Worm (Caenorhabditis elegans) whole organism, L4 larva: Measurements from ENCODE around the gene F36H9.1.

Experiments
- D1046.2 ChIP-seq: fragments of 200-800 bp; sonication (Bioruptor generic); IDR thresholded peaks from 2 replicates; pipeline ENCODE4 v1.3.6; 2022; ENCODE audit warnings: missing genetic modification characterization, missing compliant biosample characterization
- F10B5.3 ChIP-seq: sonication (generic microtip); optimal IDR thresholded peaks from 2 replicates; lab custom pipeline; 2016; ENCODE audit warnings: mild to moderate bottlenecking, missing genetic modification characterization, missing compliant biosample characterization
- F44E2.7 ChIP-seq: fragments of 200-800 bp; sonication (Bioruptor generic); IDR thresholded peaks from 2 replicates; pipeline ENCODE4 v2.1.2; 2022; ENCODE audit warnings: missing genetic modification characterization, missing compliant biosample characterization
- R02D3.7 ChIP-seq: fragments of 150-350 bp; sonication (generic microtip); optimal IDR thresholded peaks from 3 replicates; lab custom pipeline; 2014; ENCODE audit warnings: missing biosample characterization, missing genetic modification characterization
- T20F7.1 ChIP-seq: fragments of 200-800 bp; sonication (Bioruptor generic); optimal IDR thresholded peaks from 2 replicates; lab custom pipeline; 2018; ENCODE audit warnings: mild to moderate bottlenecking, missing genetic modification characterization, missing compliant biosample characterization
- Y105C5A.15 ChIP-seq: fragments of 200-800 bp; sonication (Bioruptor generic); IDR thresholded peaks from 2 replicates; pipeline ENCODE4 v1.3.6; 2022; ENCODE audit warnings: missing genetic modification characterization, missing compliant biosample characterization
- Y75B8A.6 ChIP-seq: fragments of 200-800 bp; sonication (Bioruptor generic); IDR thresholded peaks from 2 replicates; pipeline ENCODE4 v1.3.6; 2022; ENCODE audit warnings: missing genetic modification reagents, missing genetic modification characterization, missing compliant biosample characterization
- ama-1 ChIP-seq: fragments of 150-350 bp; optimal IDR thresholded peaks from 2 replicates; lab custom pipeline; 2014; ENCODE audit warnings: inconsistent platforms, mixed read lengths
- ceh-28 ChIP-seq: fragments of 150-350 bp; optimal IDR thresholded peaks from 2 replicates; lab custom pipeline; 2014; ENCODE audit warnings: missing biosample characterization, missing genetic modification reagents, missing genetic modification characterization
- ceh-32 ChIP-seq: sonication (generic microtip); optimal IDR thresholded peaks from 2 replicates; lab custom pipeline; 2016; ENCODE audit warnings: mild to moderate bottlenecking, missing genetic modification characterization, missing compliant biosample characterization; ENCODE audit not compliant: poor library complexity
- ceh-44 ChIP-seq: fragments of 200-800 bp; sonication (Bioruptor generic); IDR thresholded peaks from 2 replicates; pipeline ENCODE4 v1.3.6; 2022; ENCODE audit warnings: missing genetic modification reagents, missing genetic modification characterization, missing compliant biosample characterization
- daf-16 ChIP-seq, 3 experiments: sonication (generic microtip); optimal IDR thresholded peaks; 2 replicates each; lab custom pipeline; 2016 to 2017; ENCODE audit warnings: missing genetic modification characterization in 3 of 3, missing genetic modification reagents in 3 of 3, mild to moderate bottlenecking in 2 of 3, missing compliant biosample characterization in 2 of 3, missing biosample characterization in 1 of 3, moderate library complexity in 1 of 3
- daf-19 ChIP-seq: fragments of 200-800 bp; sonication (Bioruptor generic); conservative IDR thresholded peaks from 2 replicates; pipeline ENCODE4 v1.3.6; 2022; ENCODE audit warnings: missing genetic modification characterization, missing compliant biosample characterization
- dmd-6 ChIP-seq: fragments of 200-800 bp; sonication (Bioruptor generic); IDR thresholded peaks from 2 replicates; pipeline ENCODE4 v1.3.6; 2022; ENCODE audit warnings: missing genetic modification reagents, missing genetic modification characterization, missing compliant biosample characterization
- dmd-9 ChIP-seq: fragments of 200-800 bp; sonication (Bioruptor generic); IDR thresholded peaks from 2 replicates; pipeline ENCODE4 v1.3.6; 2022; ENCODE audit warnings: missing genetic modification reagents, missing genetic modification characterization, missing compliant biosample characterization
- dpl-1 ChIP-seq: fragments of 150-350 bp; optimal IDR thresholded peaks from 2 replicates; lab custom pipeline; 2014; ENCODE audit warnings: missing biosample characterization, missing genetic modification reagents, missing genetic modification characterization
- duxl-1 ChIP-seq: sonication (generic microtip); optimal IDR thresholded peaks from 2 replicates; lab custom pipeline; 2016; ENCODE audit warnings: mild to moderate bottlenecking, missing genetic modification characterization, moderate library complexity, missing compliant biosample characterization; ENCODE audit not compliant: poor library complexity
- egl-43 ChIP-seq: fragments of 200-800 bp; sonication (Bioruptor generic); IDR thresholded peaks from 2 replicates; pipeline ENCODE4 v1.3.6; 2022; ENCODE audit warnings: missing genetic modification reagents, missing genetic modification characterization, missing compliant biosample characterization
- fkh-10 ChIP-seq: fragments of 150-350 bp; optimal IDR thresholded peaks from 2 replicates; lab custom pipeline; 2014; ENCODE audit warnings: missing biosample characterization, missing genetic modification reagents, missing genetic modification characterization
- hif-1 ChIP-seq, 2 experiments: sonication (generic microtip); optimal IDR thresholded peaks; 2 replicates each; lab custom pipeline; 2016 to 2017; ENCODE audit warnings: missing compliant biosample characterization in 2 of 2, missing genetic modification characterization in 2 of 2, missing genetic modification reagents in 2 of 2, missing genotype in 2 of 2, mild to moderate bottlenecking in 1 of 2
- jun-1 ChIP-seq: fragments of 150-350 bp; optimal IDR thresholded peaks from 2 replicates; lab custom pipeline; 2014; ENCODE audit warnings: missing biosample characterization, missing genetic modification reagents, missing genetic modification characterization
- lin-29 ChIP-seq: fragments of 200-800 bp; sonication (Bioruptor generic); IDR thresholded peaks from 2 replicates; pipeline ENCODE4 v1.3.6; 2022; ENCODE audit warnings: missing genetic modification reagents, missing genetic modification characterization, missing compliant biosample characterization
- lsy-2 ChIP-seq, 2 experiments: fragments of 150-350 bp in 1 of 2; sonication (generic microtip) in 1 of 2; optimal IDR thresholded peaks; 2 replicates each; lab custom pipeline; 2014 to 2017; ENCODE audit warnings: missing biosample characterization in 2 of 2, missing genetic modification characterization in 2 of 2
- madf-5 ChIP-seq, 2 experiments: fragments of 200-800 bp; sonication (Bioruptor generic); IDR thresholded peaks; 2 replicates each; pipeline ENCODE4 v1.3.6; 2022; ENCODE audit warnings: missing compliant biosample characterization in 2 of 2, missing genetic modification characterization in 2 of 2
- mdl-1 ChIP-seq, 2 experiments: fragments of 150-350 bp in 1 of 2; sonication (generic microtip) in 1 of 2; optimal IDR thresholded peaks; 2 replicates each; lab custom pipeline; 2014 to 2017; ENCODE audit warnings: missing biosample characterization in 2 of 2, missing genetic modification characterization in 2 of 2
- mxl-3 ChIP-seq: fragments of 200-800 bp; sonication (Bioruptor generic); optimal IDR thresholded peaks from 2 replicates; lab custom pipeline; 2018; ENCODE audit warnings: mild to moderate bottlenecking, missing genetic modification characterization, missing compliant biosample characterization
- nhr-10 ChIP-seq: fragments of 150-350 bp; optimal IDR thresholded peaks from 2 replicates; lab custom pipeline; 2014; ENCODE audit warnings: missing biosample characterization, missing genetic modification characterization
- nhr-102 ChIP-seq: sonication (generic microtip); optimal IDR thresholded peaks from 2 replicates; lab custom pipeline; 2016; ENCODE audit warnings: mild to moderate bottlenecking, missing genetic modification characterization, moderate library complexity, missing compliant biosample characterization
- nhr-11 ChIP-seq: fragments of 150-350 bp; optimal IDR thresholded peaks from 2 replicates; lab custom pipeline; 2014; ENCODE audit warnings: missing biosample characterization, missing genetic modification characterization
- nhr-111 ChIP-seq: fragments of 200-800 bp; sonication (Bioruptor generic); optimal IDR thresholded peaks from 2 replicates; lab custom pipeline; 2018; ENCODE audit warnings: mild to moderate bottlenecking, missing genetic modification characterization, missing compliant biosample characterization
- nhr-25 ChIP-seq: sonication (generic microtip); optimal IDR thresholded peaks from 2 replicates; lab custom pipeline; 2017; ENCODE audit warnings: missing genetic modification characterization, mild to moderate bottlenecking, missing compliant biosample characterization, antibody characterized with exemption, moderate library complexity, borderline replicate concordance; ENCODE audit not compliant: insufficient read depth
- nhr-28 ChIP-seq: fragments of 150-350 bp; optimal IDR thresholded peaks from 2 replicates; lab custom pipeline; 2014; ENCODE audit warnings: missing biosample characterization, missing genetic modification characterization
- nhr-41 ChIP-seq: fragments of 200-800 bp; sonication (Bioruptor generic); IDR thresholded peaks from 2 replicates; pipeline ENCODE4 v1.3.6; 2022; ENCODE audit warnings: missing genetic modification reagents, missing genetic modification characterization, missing compliant biosample characterization
- nhr-42 ChIP-seq: fragments of 200-800 bp; sonication (Bioruptor generic); IDR thresholded peaks from 2 replicates; pipeline ENCODE4 v1.3.6; 2022; ENCODE audit warnings: missing genetic modification characterization, missing compliant biosample characterization
- pha-4 ChIP-seq, 2 experiments: fragments of 150-350 bp in 1 of 2; fragments of 200-800 bp in 1 of 2; sonication (Bioruptor generic) in 1 of 2; IDR thresholded peaks in 1 of 2; optimal IDR thresholded peaks in 1 of 2; 2 replicates each; pipeline versions ENCODE4 v1.3.6 to Lab custom; 2014 to 2022; ENCODE audit warnings: missing genetic modification characterization in 2 of 2, missing genetic modification reagents in 2 of 2, missing biosample characterization in 1 of 2, missing compliant biosample characterization in 1 of 2
- php-3 ChIP-seq: fragments of 200-800 bp; sonication (Bioruptor generic); IDR thresholded peaks from 2 replicates; pipeline ENCODE4 v1.3.6; 2022; ENCODE audit warnings: missing genetic modification reagents, missing genetic modification characterization, missing compliant biosample characterization
- sdz-12 ChIP-seq: fragments of 200-800 bp; sonication (Bioruptor generic); optimal IDR thresholded peaks from 2 replicates; lab custom pipeline; 2018; ENCODE audit warnings: mild to moderate bottlenecking, missing genetic modification characterization, missing compliant biosample characterization
- set-16 ChIP-seq: fragments of 200-800 bp; sonication (Bioruptor generic); IDR thresholded peaks from 2 replicates; pipeline ENCODE4 v1.3.6; 2022; ENCODE audit warnings: missing genetic modification reagents, missing genetic modification characterization, missing compliant biosample characterization
- snpc-1.2 ChIP-seq: fragments of 200-800 bp; sonication (Bioruptor generic); IDR thresholded peaks from 2 replicates; pipeline ENCODE4 v1.3.6; 2022; ENCODE audit warnings: missing genetic modification reagents, missing genetic modification characterization, missing compliant biosample characterization
- spr-1 ChIP-seq: sonication (generic microtip); optimal IDR thresholded peaks from 2 replicates; lab custom pipeline; 2016; ENCODE audit warnings: mild to moderate bottlenecking, missing genetic modification characterization, missing compliant biosample characterization
- spr-3 ChIP-seq: fragments of 200-800 bp; sonication (Bioruptor generic); optimal IDR thresholded peaks from 2 replicates; lab custom pipeline; 2018; ENCODE audit warnings: mild to moderate bottlenecking, missing genetic modification characterization, missing compliant biosample characterization
- tag-97 ChIP-seq: fragments of 200-800 bp; sonication (Bioruptor generic); IDR thresholded peaks from 2 replicates; pipeline ENCODE4 v1.3.6; 2022; ENCODE audit warnings: missing genetic modification characterization, missing compliant biosample characterization
- tra-1 ChIP-seq: fragments of 200-800 bp; sonication (Bioruptor generic); IDR thresholded peaks from 2 replicates; pipeline ENCODE4 v1.3.6; 2022; ENCODE audit warnings: missing genetic modification reagents, missing genetic modification characterization, missing compliant biosample characterization
- vab-7 ChIP-seq: fragments of 200-800 bp; sonication (Bioruptor generic); IDR thresholded peaks from 2 replicates; pipeline ENCODE4 v1.3.6; 2022; ENCODE audit warnings: missing genetic modification reagents, missing genetic modification characterization, missing compliant biosample characterization
- zag-1 ChIP-seq: fragments of 150-350 bp; optimal IDR thresholded peaks from 2 replicates; lab custom pipeline; 2014; ENCODE audit warnings: missing biosample characterization, missing genetic modification characterization
- zfp-3 ChIP-seq: fragments of 200-800 bp; sonication (Bioruptor generic); conservative IDR thresholded peaks from 2 replicates; pipeline ENCODE4 v1.3.6; 2022; ENCODE audit warnings: missing genetic modification reagents, missing genetic modification characterization, missing compliant biosample characterization
- zip-11 ChIP-seq: fragments of 200-800 bp; sonication (Bioruptor generic); IDR thresholded peaks from 2 replicates; pipeline ENCODE4 v1.3.6; 2022; ENCODE audit warnings: missing genetic modification characterization, missing compliant biosample characterization

Gene F36H9.1

ce11 chrV:1804645-1805559 is 10.6 kb downstream of the F36H9.1 start, which contains the start of the genes hsp-16.2 and hsp-16.41 (continued):
- TF ChIP-seq daf-19 (GFP tag; lab: Robert Waterston, UW) (no peak), nhr-11 (tag; lab: Kevin White, UChicago) (no peak), sdz-12 (GFP tag; lab: Kevin White, UChicago) (peak; percentile 52), set-16 (GFP tag; lab: Robert Waterston, UW) (no peak), duxl-1 (tag; lab: Kevin White, UChicago) (no peak), dmd-9 (GFP tag; lab: Robert Waterston, UW) (no peak), lin-29 (no peak), tra-1 (GFP tag; lab: Robert Waterston, UW) (no peak), lsy-2 (tag; optimal IDR thresholded peaks at IDR 0.05; lab: Kevin White, UChicago) (peak in 1 of 2 experiments; percentile 77), madf-5 (GFP tag; IDR thresholded peaks at IDR 0.05; lab: Robert Waterston, UW) (0 out of 4 replicates have a peak, but pooled peaks of 1 of the 2 experiments have one; percentile 42), R02D3.7 (tag; lab: Kevin White, UChicago) (no peak), tag-97 (GFP tag; lab: Robert Waterston, UW) (no peak), nhr-25 (tag; lab: Kevin White, UChicago) (no peak), D1046.2 (GFP tag; lab: Robert Waterston, UW) (0 out of 2 replicates have a peak, but pooled peaks have one; percentile 38), F10B5.3 (tag; lab: Kevin White, UChicago) (no peak), fkh-10 (no peak), ama-1 (lab: Kevin White, UChicago) (no peak), dpl-1 (GFP tag; lab: Kevin White, UChicago) (peak; percentile 27), vab-7 (GFP tag; lab: Robert Waterston, UW) (no peak), snpc-1.2 (GFP tag; lab: Robert Waterston, UW) (no peak), egl-43 (GFP tag; lab: Robert Waterston, UW) (no peak), ceh-32 (tag; lab: Kevin White, UChicago) (no peak), pha-4 (GFP tag; IDR thresholded peaks at IDR 0.05; lab: Robert Waterston, UW) (peak; percentile 64), pha-4 (tag; optimal IDR thresholded peaks at IDR 0.05; lab: Kevin White, UChicago) (no peak), Y105C5A.15 (GFP tag; lab: Robert Waterston, UW) (no peak), mdl-1 (tag; optimal IDR thresholded peaks at IDR 0.05; lab: Kevin White, UChicago) (no peak), nhr-10 (tag; lab: Kevin White, UChicago) (no peak), spr-1 (tag; lab: Kevin White, UChicago) (no peak), zip-11 (GFP tag; lab: Robert Waterston, UW) (no peak), zfp-3 (GFP tag; lab: Robert Waterston, UW) (no peak), hif-1 (tag; optimal IDR thresholded peaks at IDR 0.05; lab: Kevin White, UChicago) (no peak), Y75B8A.6 (no peak), dmd-6 (GFP tag; lab: Robert Waterston, UW) (no peak; the same call in 1 of the 2 replicates), daf-16 (GFP tag; optimal IDR thresholded peaks at IDR 0.05; lab: Kevin White, UChicago) (peak in 1 of 2 experiments; percentile 90), daf-16 (tag; optimal IDR thresholded peaks at IDR 0.05; lab: Kevin White, UChicago) (peak; percentile 77), nhr-41 (GFP tag; lab: Robert Waterston, UW) (no peak), jun-1 (tag; lab: Kevin White, UChicago) (no peak), mxl-3 (peak; percentile 46), ceh-44 (GFP tag; lab: Robert Waterston, UW) (no peak), zag-1 (tag; lab: Kevin White, UChicago) (no peak), F44E2.7 (GFP tag; lab: Robert Waterston, UW) (no peak), T20F7.1 (no peak), nhr-28 (tag; lab: Kevin White, UChicago) (no peak), spr-3 (no peak), nhr-111 (GFP tag; lab: Kevin White, UChicago) (no peak), nhr-42 (GFP tag; lab: Robert Waterston, UW) (no peak), ceh-28 (tag; lab: Kevin White, UChicago) (no peak), php-3 (GFP tag; lab: Robert Waterston, UW) (no peak), nhr-102 (tag; lab: Kevin White, UChicago) (no peak)
